Fruit fly (Drosophila melanogaster) whole organism, embryonic: ENCODE data around the gene regucalcin.

Experiments
- CG10462 ChIP-seq: fragments of 200-800 bp; sonication (Bioruptor generic); optimal IDR thresholded peaks from 2 replicates; lab custom pipeline; 2016; ENCODE audit warnings: missing biosample characterization, missing genetic modification characterization
- CG10979 ChIP-seq: fragments of 200-800 bp; sonication (Bioruptor generic); optimal IDR thresholded peaks from 2 replicates; lab custom pipeline; 2018; ENCODE audit warnings: missing biosample characterization, mild to moderate bottlenecking, missing genetic modification characterization, moderate library complexity
- CG11398 ChIP-seq: fragments of 200-800 bp; sonication (Bioruptor generic); optimal IDR thresholded peaks from 2 replicates; lab custom pipeline; 2016; ENCODE audit warnings: missing biosample characterization, missing genetic modification characterization
- CG11560 ChIP-seq: fragments of 200-800 bp; sonication (Bioruptor generic); IDR thresholded peaks from 3 replicates; pipeline ENCODE4 v1.3.6; 2022; ENCODE audit warnings: missing biosample characterization, missing genetic modification characterization
- CG11696 ChIP-seq: fragments of 200-800 bp; sonication (Bioruptor generic); IDR thresholded peaks from 2 replicates; pipeline ENCODE4 v1.3.6; 2022; ENCODE audit warnings: missing biosample characterization, missing genetic modification characterization
- CG1233 ChIP-seq: fragments of 200-800 bp; sonication (Bioruptor generic); optimal IDR thresholded peaks from 4 replicates; lab custom pipeline; 2018; ENCODE audit warnings: missing biosample characterization, mild to moderate bottlenecking, missing genetic modification characterization
- CG13624 ChIP-seq: fragments of 200-800 bp; sonication (Bioruptor generic); optimal IDR thresholded peaks from 2 replicates; lab custom pipeline; 2016; ENCODE audit warnings: missing biosample characterization, missing genetic modification characterization
- CG14860 ChIP-seq: fragments of 200-800 bp; sonication (Bioruptor generic); IDR thresholded peaks from 3 replicates; pipeline ENCODE4 v1.3.6; 2022; ENCODE audit warnings: missing biosample characterization, missing genetic modification characterization; ENCODE audit not compliant: partially characterized antibody
- CG15514 ChIP-seq: fragments of 200-800 bp; sonication (Bioruptor generic); optimal IDR thresholded peaks from 3 replicates; lab custom pipeline; 2017; ENCODE audit warnings: missing biosample characterization, missing genetic modification characterization, mild to moderate bottlenecking, moderate library complexity, missing genetic modification reagents
- CG1602 ChIP-seq: fragments of 200-800 bp; sonication (Bioruptor generic); optimal IDR thresholded peaks from 3 replicates; lab custom pipeline; 2016; ENCODE audit warnings: missing biosample characterization, missing genetic modification characterization
- CG17359 ChIP-seq: fragments of 200-800 bp; sonication (Bioruptor generic); optimal IDR thresholded peaks from 3 replicates; lab custom pipeline; 2018; ENCODE audit warnings: missing biosample characterization, mild to moderate bottlenecking, missing genetic modification characterization, moderate library complexity
- CG17802 ChIP-seq: fragments of 200-800 bp; sonication (Bioruptor generic); optimal IDR thresholded peaks from 2 replicates; lab custom pipeline; 2018; ENCODE audit warnings: missing biosample characterization, mild to moderate bottlenecking, missing genetic modification characterization, moderate library complexity
- CG17829 ChIP-seq: fragments of 200-800 bp; optimal IDR thresholded peaks from 2 replicates; lab custom pipeline; 2019; ENCODE audit warnings: missing biosample characterization, mild to moderate bottlenecking, missing genetic modification characterization, moderate library complexity
- CG2199 ChIP-seq: fragments of 200-800 bp; sonication (Bioruptor generic); IDR thresholded peaks from 3 replicates; pipeline ENCODE4 v1.3.6; 2022; ENCODE audit warnings: missing biosample characterization, missing genetic modification characterization
- CG2712 ChIP-seq: fragments of 200-800 bp; optimal IDR thresholded peaks from 3 replicates; lab custom pipeline; 2019; ENCODE audit warnings: missing biosample characterization, mild to moderate bottlenecking, missing genetic modification characterization, moderate library complexity
- CG3407 ChIP-seq: fragments of 200-800 bp; sonication (Bioruptor generic); optimal IDR thresholded peaks from 2 replicates; lab custom pipeline; 2018; ENCODE audit warnings: missing biosample characterization, mild to moderate bottlenecking, missing genetic modification characterization
- CG3847 ChIP-seq: fragments of 200-800 bp; sonication (Bioruptor generic); IDR thresholded peaks from 2 replicates; pipeline ENCODE4 v1.3.6; 2022; ENCODE audit warnings: missing biosample characterization, missing genetic modification characterization
- CG42726 ChIP-seq: fragments of 200-800 bp; sonication (Bioruptor generic); IDR thresholded peaks from 2 replicates; pipeline ENCODE4 v1.3.6; 2022; ENCODE audit warnings: missing biosample characterization, missing genetic modification characterization; ENCODE audit not compliant: partially characterized antibody
- CG4404 ChIP-seq: fragments of 200-800 bp; sonication (Bioruptor generic); IDR thresholded peaks from 2 replicates; pipeline ENCODE4 v1.3.6; 2022; ENCODE audit warnings: missing biosample characterization, missing genetic modification characterization
- CG4707 ChIP-seq: fragments of 200-800 bp; sonication (Bioruptor generic); optimal IDR thresholded peaks from 2 replicates; lab custom pipeline; 2018; ENCODE audit warnings: missing biosample characterization, mild to moderate bottlenecking, missing genetic modification characterization, moderate library complexity
- CG4854 ChIP-seq: fragments of 200-800 bp; sonication (Bioruptor generic); optimal IDR thresholded peaks from 2 replicates; lab custom pipeline; 2016; ENCODE audit warnings: missing biosample characterization, missing genetic modification characterization, inconsistent platforms
- CG8290 ChIP-seq, 3 experiments: fragments of 200-800 bp; sonication (Bioruptor generic); optimal IDR thresholded peaks; 2 replicates each; lab custom pipeline; 2016 to 2019; ENCODE audit warnings: missing biosample characterization in 3 of 3, missing genetic modification characterization in 3 of 3, mild to moderate bottlenecking in 2 of 3, moderate library complexity in 1 of 3
- CG8924 ChIP-seq: fragments of 200-800 bp; optimal IDR thresholded peaks from 3 replicates; lab custom pipeline; 2019; ENCODE audit warnings: missing biosample characterization, mild to moderate bottlenecking, missing genetic modification characterization, moderate library complexity
- CG9727 ChIP-seq: fragments of 200-800 bp; sonication (Bioruptor generic); optimal IDR thresholded peaks from 3 replicates; lab custom pipeline; 2017; ENCODE audit warnings: missing biosample characterization, mild to moderate bottlenecking, missing genetic modification characterization
- Dad ChIP-seq: fragments of 200-800 bp; sonication (Bioruptor generic); optimal IDR thresholded peaks from 3 replicates; lab custom pipeline; 2016; ENCODE audit warnings: missing biosample characterization, missing genetic modification characterization
- Drgx ChIP-seq: fragments of 200-800 bp; sonication (Bioruptor generic); IDR thresholded peaks from 2 replicates; pipeline ENCODE4 v1.3.6; 2022; ENCODE audit warnings: missing biosample characterization, missing genetic modification characterization
- ERR ChIP-seq: fragments of 200-800 bp; sonication (Bioruptor generic); optimal IDR thresholded peaks from 2 replicates; lab custom pipeline; 2016; ENCODE audit warnings: missing biosample characterization, missing genetic modification characterization
- HmgZ ChIP-seq: fragments of 200-800 bp; sonication (Bioruptor generic); optimal IDR thresholded peaks from 2 replicates; lab custom pipeline; 2018; ENCODE audit warnings: missing biosample characterization, mild to moderate bottlenecking, missing genetic modification characterization
- Hmx ChIP-seq: fragments of 200-800 bp; sonication (Bioruptor generic); optimal IDR thresholded peaks from 2 replicates; lab custom pipeline; 2016; ENCODE audit warnings: missing biosample characterization, missing genetic modification characterization
- Lim3 ChIP-seq: fragments of 200-800 bp; sonication (Bioruptor generic); IDR thresholded peaks from 2 replicates; pipeline ENCODE4 v1.3.6; 2022; ENCODE audit warnings: missing biosample characterization, missing genetic modification characterization
- Med ChIP-seq: fragments of 200-800 bp; sonication (Bioruptor generic); peaks from one replicate; lab custom pipeline; 2016; ENCODE audit warnings: missing biosample characterization, missing genetic modification characterization, mild to moderate bottlenecking, inconsistent platforms, moderate library complexity
- NK7.1 ChIP-seq: fragments of 200-800 bp; sonication (Bioruptor generic); optimal IDR thresholded peaks from 3 replicates; lab custom pipeline; 2016; ENCODE audit warnings: missing biosample characterization, missing genetic modification characterization
- Nf-YC ChIP-seq: fragments of 200-800 bp; optimal IDR thresholded peaks from 3 replicates; lab custom pipeline; 2019; ENCODE audit warnings: missing biosample characterization, mild to moderate bottlenecking, missing genetic modification characterization, moderate library complexity
- Oli ChIP-seq: fragments of 200-800 bp; sonication (Bioruptor generic); optimal IDR thresholded peaks from 2 replicates; lab custom pipeline; 2018; ENCODE audit warnings: missing biosample characterization, mild to moderate bottlenecking, missing genetic modification characterization, moderate library complexity
- Sin3A ChIP-seq: fragments of >200 bp; optimal IDR thresholded peaks from 2 replicates; lab custom pipeline; 2018
- amos ChIP-seq: fragments of 200-800 bp; sonication (Bioruptor generic); IDR thresholded peaks from 2 replicates; pipeline ENCODE4 v1.3.6; 2022; ENCODE audit warnings: missing biosample characterization, missing genetic modification characterization; ENCODE audit not compliant: partially characterized antibody
- ato ChIP-seq: fragments of 200-800 bp; sonication (Bioruptor generic); IDR thresholded peaks from 2 replicates; pipeline ENCODE4 v1.3.6; 2022; ENCODE audit warnings: missing biosample characterization, missing genetic modification characterization; ENCODE audit not compliant: partially characterized antibody
- cwo ChIP-seq: fragments of 200-800 bp; sonication (Bioruptor generic); optimal IDR thresholded peaks from 3 replicates; lab custom pipeline; 2017; ENCODE audit warnings: missing biosample characterization, missing genetic modification characterization, mild to moderate bottlenecking, moderate library complexity, missing genetic modification reagents
- dysf ChIP-seq: fragments of 200-800 bp; sonication (Bioruptor generic); IDR thresholded peaks from 3 replicates; pipeline ENCODE4 v1.3.6; 2022; ENCODE audit warnings: missing biosample characterization, missing genetic modification characterization
- ham ChIP-seq: fragments of 200-800 bp; sonication (Bioruptor generic); IDR thresholded peaks from 2 replicates; pipeline ENCODE4 v1.3.6; 2022; ENCODE audit warnings: missing biosample characterization, missing genetic modification characterization
- kah ChIP-seq: fragments of 200-800 bp; sonication (Bioruptor generic); optimal IDR thresholded peaks from 2 replicates; lab custom pipeline; 2018; ENCODE audit warnings: missing biosample characterization, mild to moderate bottlenecking, missing genetic modification characterization
- knrl ChIP-seq: fragments of 200-800 bp; sonication (Bioruptor generic); IDR thresholded peaks from 3 replicates; pipeline ENCODE4 v1.3.6; 2022; ENCODE audit warnings: missing biosample characterization, missing genetic modification characterization; ENCODE audit not compliant: partially characterized antibody
- nmo ChIP-seq: fragments of 200-800 bp; sonication (Bioruptor generic); optimal IDR thresholded peaks from 2 replicates; lab custom pipeline; 2018; ENCODE audit warnings: missing biosample characterization, mild to moderate bottlenecking, missing genetic modification characterization, moderate library complexity
- oc ChIP-seq: fragments of 200-800 bp; sonication (Bioruptor generic); optimal IDR thresholded peaks from 2 replicates; lab custom pipeline; 2018; ENCODE audit warnings: missing biosample characterization, mild to moderate bottlenecking, missing genetic modification characterization, moderate library complexity
- otp ChIP-seq: fragments of 200-800 bp; sonication (Bioruptor generic); IDR thresholded peaks from 3 replicates; pipeline ENCODE4, ENCODE4 v1.3.6; 2022; ENCODE audit warnings: missing biosample characterization, missing genetic modification characterization
- psq ChIP-seq: fragments of 200-800 bp; sonication (Bioruptor generic); optimal IDR thresholded peaks from 2 replicates; lab custom pipeline; 2017; ENCODE audit warnings: missing biosample characterization, missing genetic modification characterization
- sens ChIP-seq: fragments of 200-800 bp; sonication (Bioruptor generic); peaks from one replicate; lab custom pipeline; 2016; ENCODE audit warnings: missing biosample characterization, missing genetic modification characterization
- slbo ChIP-seq: fragments of 200-800 bp; sonication (Bioruptor generic); IDR thresholded peaks from 2 replicates; pipeline ENCODE4 v1.3.6; 2022; ENCODE audit warnings: missing biosample characterization, missing genetic modification characterization
- usp ChIP-seq: fragments of >200 bp; optimal IDR thresholded peaks from 2 replicates; lab custom pipeline; 2017; ENCODE audit warnings: missing biosample characterization, missing genetic modification characterization
- yki ChIP-seq: fragments of >200 bp; optimal IDR thresholded peaks from 3 replicates; lab custom pipeline; 2018

The regucalcin gene

DNA sequence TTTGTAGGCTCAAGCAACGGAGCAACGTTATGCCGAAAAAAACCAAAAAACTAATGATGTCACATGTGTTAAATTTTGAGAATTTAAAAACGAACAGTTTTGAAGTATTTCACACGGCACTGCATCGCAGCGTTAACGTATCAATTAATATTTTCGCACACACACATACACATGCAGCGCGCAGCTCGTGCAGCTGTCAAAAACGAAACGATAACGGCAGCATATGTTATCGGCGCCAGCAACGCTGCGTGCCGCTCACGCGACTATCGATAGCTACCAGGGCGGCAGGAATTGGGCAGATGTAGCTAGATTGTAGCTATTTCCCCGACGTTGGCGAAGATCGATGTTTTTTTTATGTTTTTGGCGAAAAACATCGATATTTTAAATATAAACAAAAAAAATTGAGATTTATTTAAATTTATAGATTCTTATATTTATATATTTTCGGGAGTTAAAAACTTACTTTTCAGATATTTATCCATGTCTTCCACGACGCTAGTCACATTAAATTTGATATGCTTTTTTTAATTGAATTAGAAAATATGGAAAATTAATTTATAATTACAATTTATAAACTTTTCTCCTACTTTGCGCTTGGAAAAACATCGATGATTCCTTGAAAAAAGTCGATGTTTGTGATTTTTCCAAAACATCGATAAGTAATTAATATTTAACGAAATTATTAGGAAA lies 16.8 kb downstream of the regucalcin start, which contains the start of gene Usp7 (continued):
- TF ChIP-seq CG11696 (GFP tag; lab: Robert Waterston, UW) (no peak), oc (tag; lab: Kevin White, UChicago) (no peak), Dad (GFP tag; lab: Kevin White, UChicago) (no peak), CG17802 (tag; lab: Kevin White, UChicago) (peak; percentile 86), CG4854 (GFP tag; lab: Kevin White, UChicago) (no peak), CG1233 (no peak), dysf (GFP tag; lab: Robert Waterston, UW) (peak; percentile 6; the same call in 1 of the 3 replicates), CG4707 (GFP tag; lab: Kevin White, UChicago) (no peak), otp (GFP tag; lab: Robert Waterston, UW) (no peak), CG1602 (GFP tag; lab: Kevin White, UChicago) (no peak), Med (peak; percentile 71), Nf-YC (tag; lab: Kevin White, UChicago) (peak; percentile 25), CG42726 (GFP tag; lab: Robert Waterston, UW) (peak; percentile 96), Sin3A (no peak), CG8924 (peak; percentile 29), cwo (no peak), ato (GFP tag; lab: Robert Waterston, UW) (peak; percentile 89), CG17359 (tag; lab: Kevin White, UChicago) (no peak), amos (peak; percentile 97), CG15514 (GFP tag; lab: Kevin White, UChicago) (no peak), CG10462 (GFP tag; lab: Kevin White, UChicago) (no peak), CG3407 (GFP tag; lab: Kevin White, UChicago) (no peak), CG11560 (tag; lab: Robert Waterston, UW) (no peak; the same call in 2 of the 3 replicates), CG2712 (peak; percentile 48), Oli (tag; lab: Kevin White, UChicago) (no peak), Hmx (no peak), CG11398 (GFP tag; lab: Kevin White, UChicago) (no peak), usp (GFP tag; lab: Kevin White, UChicago) (no peak), CG17829 (peak; percentile 63), ERR (no peak), HmgZ (peak; percentile 14), CG10979 (tag; lab: Kevin White, UChicago) (no peak), NK7.1 (GFP tag; lab: Kevin White, UChicago) (no peak), ham (GFP tag; lab: Robert Waterston, UW) (no peak), nmo (GFP tag; lab: Kevin White, UChicago) (peak; percentile 61), CG2199 (GFP tag; lab: Robert Waterston, UW) (no peak), CG13624 (GFP tag; lab: Kevin White, UChicago) (peak; percentile 29), CG3847 (GFP tag; lab: Robert Waterston, UW) (peak; percentile 47; the same call in 1 of the 2 replicates), yki (lab: Kevin White, UChicago) (no peak), CG4404 (GFP tag; lab: Robert Waterston, UW) (no peak), CG14860 (GFP tag; lab: Robert Waterston, UW) (peak; percentile 91), CG9727 (GFP tag; lab: Kevin White, UChicago) (peak; percentile 9), Drgx (GFP tag; lab: Robert Waterston, UW) (no peak), sens (GFP tag; lab: Kevin White, UChicago) (peak; percentile 72), knrl (peak; percentile 96), kah (GFP tag; lab: Kevin White, UChicago) (no peak), slbo (peak; percentile 54), CG8290 (GFP tag; optimal IDR thresholded peaks at IDR 0.05; lab: Kevin White, UChicago) (peak; percentile 83), CG8290 (tag; optimal IDR thresholded peaks at IDR 0.05; lab: Kevin White, UChicago) (no peak), psq (no peak), Lim3 (GFP tag; lab: Robert Waterston, UW) (no peak)
